Fruit fly (Drosophila melanogaster) whole organism, embryonic: ENCODE results near the gene Tbcc.
A peak's percentile ranks its signal among the peaks of the same experiment; 100 is the strongest.

Source experiments
- Antp ChIP-seq: fragments of 200-800 bp; sonication (Bioruptor generic); optimal IDR thresholded peaks from 3 replicates; lab custom pipeline; 2016; ENCODE audit warnings: missing biosample characterization, missing genetic modification characterization
- Atf6 ChIP-seq: fragments of 200-800 bp; sonication (Bioruptor generic); IDR thresholded peaks from 2 replicates; pipeline ENCODE4 v1.3.6; 2022; ENCODE audit warnings: missing biosample characterization, missing genetic modification characterization
- Blimp-1 ChIP-seq: fragments of 200-800 bp; sonication (Bioruptor generic); optimal IDR thresholded peaks from 3 replicates; lab custom pipeline; 2018; ENCODE audit warnings: missing biosample characterization, missing genetic modification characterization, mild to moderate bottlenecking, moderate library complexity, missing genetic modification reagents
- Bteb2 ChIP-seq: fragments of 200-800 bp; sonication (Bioruptor generic); optimal IDR thresholded peaks from 2 replicates; lab custom pipeline; 2016; ENCODE audit warnings: missing biosample characterization, missing genetic modification characterization
- CG10979 ChIP-seq: fragments of 200-800 bp; sonication (Bioruptor generic); optimal IDR thresholded peaks from 2 replicates; lab custom pipeline; 2018; ENCODE audit warnings: missing biosample characterization, mild to moderate bottlenecking, missing genetic modification characterization, moderate library complexity
- CG11247 ChIP-seq: fragments of 200-800 bp; sonication (Bioruptor generic); IDR thresholded peaks from 2 replicates; pipeline ENCODE4 v1.3.6; 2022; ENCODE audit warnings: missing biosample characterization, missing genetic modification characterization
- CG12391 ChIP-seq: fragments of 200-800 bp; sonication (Bioruptor generic); optimal IDR thresholded peaks from 3 replicates; lab custom pipeline; 2018; ENCODE audit warnings: missing biosample characterization, mild to moderate bottlenecking, missing genetic modification characterization, moderate library complexity
- CG13775 ChIP-seq: fragments of 200-800 bp; sonication (Bioruptor generic); optimal IDR thresholded peaks from 3 replicates; lab custom pipeline; 2017; ENCODE audit warnings: missing biosample characterization, mild to moderate bottlenecking, missing genetic modification characterization
- CG14710 ChIP-seq: fragments of 200-800 bp; sonication (Bioruptor generic); optimal IDR thresholded peaks from 3 replicates; lab custom pipeline; 2019; ENCODE audit warnings: missing biosample characterization, mild to moderate bottlenecking, missing genetic modification characterization, moderate library complexity
- CG17328 ChIP-seq: fragments of 200-800 bp; sonication (Bioruptor generic); IDR thresholded peaks from 2 replicates; pipeline ENCODE4 v1.3.6; 2022; ENCODE audit warnings: missing biosample characterization, missing genetic modification characterization
- CG17829 ChIP-seq: fragments of 200-800 bp; optimal IDR thresholded peaks from 2 replicates; lab custom pipeline; 2019; ENCODE audit warnings: missing biosample characterization, mild to moderate bottlenecking, missing genetic modification characterization, moderate library complexity
- CG32532 ChIP-seq: fragments of 200-800 bp; sonication (Bioruptor generic); IDR thresholded peaks from 2 replicates; pipeline ENCODE4 v1.3.6; 2022; ENCODE audit warnings: missing biosample characterization, missing genetic modification characterization
- CG4424 ChIP-seq: fragments of 200-800 bp; sonication (Bioruptor generic); optimal IDR thresholded peaks from 3 replicates; lab custom pipeline; 2016; ENCODE audit warnings: missing biosample characterization, missing genetic modification characterization
- CG7556 ChIP-seq: fragments of 200-800 bp; sonication (Bioruptor generic); optimal IDR thresholded peaks from 2 replicates; lab custom pipeline; 2017; ENCODE audit warnings: missing biosample characterization, mild to moderate bottlenecking, missing genetic modification characterization
- CG8924 ChIP-seq: fragments of 200-800 bp; optimal IDR thresholded peaks from 3 replicates; lab custom pipeline; 2019; ENCODE audit warnings: missing biosample characterization, mild to moderate bottlenecking, missing genetic modification characterization, moderate library complexity
- CG9437 ChIP-seq: fragments of 200-800 bp; sonication (Bioruptor generic); optimal IDR thresholded peaks from 2 replicates; lab custom pipeline; 2018; ENCODE audit warnings: missing biosample characterization, mild to moderate bottlenecking, missing genetic modification characterization
- CG9609 ChIP-seq: fragments of 200-800 bp; sonication (Bioruptor generic); optimal IDR thresholded peaks from 3 replicates; lab custom pipeline; 2016; ENCODE audit warnings: missing biosample characterization, missing genetic modification characterization
- CHES-1-like ChIP-seq: fragments of 200-800 bp; sonication (Bioruptor generic); optimal IDR thresholded peaks from 2 replicates; lab custom pipeline; 2016; ENCODE audit warnings: missing biosample characterization, missing genetic modification characterization
- Chrac-16 ChIP-seq: fragments of 200-800 bp; sonication (Bioruptor generic); optimal IDR thresholded peaks from 3 replicates; lab custom pipeline; 2016; ENCODE audit warnings: missing biosample characterization, missing genetic modification characterization
- D19B ChIP-seq: fragments of 200-800 bp; sonication (Bioruptor generic); optimal IDR thresholded peaks from 2 replicates; lab custom pipeline; 2017; ENCODE audit warnings: missing biosample characterization, mild to moderate bottlenecking, missing genetic modification characterization
- E2f2 ChIP-seq: fragments of 200-800 bp; sonication (Bioruptor generic); IDR thresholded peaks from 2 replicates; pipeline ENCODE4 v1.3.6; 2022; ENCODE audit warnings: missing biosample characterization, missing genetic modification characterization
- NFAT ChIP-seq: fragments of 200-800 bp; sonication (Bioruptor generic); IDR thresholded peaks from 2 replicates; pipeline ENCODE4 v1.3.6; 2022; ENCODE audit warnings: missing biosample characterization, missing genetic modification characterization
- Nf-YA ChIP-seq: fragments of 200-800 bp; sonication (Bioruptor generic); IDR thresholded peaks from 2 replicates; pipeline ENCODE4 v1.3.6; 2022; ENCODE audit warnings: missing biosample characterization, missing genetic modification characterization
- Pdp1 ChIP-seq, 2 experiments: fragments of 200-800 bp; sonication (Bioruptor generic); optimal IDR thresholded peaks; 3 replicates each; lab custom pipeline; 2016; ENCODE audit warnings: missing biosample characterization in 2 of 2, missing genetic modification characterization in 2 of 2, mild to moderate bottlenecking in 1 of 2, moderate library complexity in 1 of 2
- Side ChIP-seq: fragments of 200-800 bp; sonication (Bioruptor generic); optimal IDR thresholded peaks from 2 replicates; lab custom pipeline; 2016; ENCODE audit warnings: missing biosample characterization, missing genetic modification characterization
- Sox102F ChIP-seq: fragments of 200-800 bp; sonication (Bioruptor generic); optimal IDR thresholded peaks from 2 replicates; lab custom pipeline; 2018; ENCODE audit warnings: missing biosample characterization, mild to moderate bottlenecking, missing genetic modification characterization, moderate library complexity
- Stat92E ChIP-seq, 3 experiments: fragments of >200 bp in 2 of 3; fragments of 200-800 bp in 1 of 3; sonication (Bioruptor generic) in 1 of 3; optimal IDR thresholded peaks; 2 replicates each; lab custom pipeline; 2017 to 2019; ENCODE audit warnings: missing biosample characterization in 3 of 3, missing genetic modification characterization in 3 of 3, mild to moderate bottlenecking in 1 of 3, moderate library complexity in 1 of 3
- Xrp1 ChIP-seq: fragments of 200-800 bp; sonication (Bioruptor generic); IDR thresholded peaks from 2 replicates; pipeline ENCODE4 v1.3.6; 2022; ENCODE audit warnings: missing biosample characterization, missing genetic modification characterization
- ab ChIP-seq: fragments of 200-800 bp; sonication (Bioruptor generic); optimal IDR thresholded peaks from 2 replicates; lab custom pipeline; 2016; ENCODE audit warnings: missing biosample characterization, missing genetic modification characterization
- al ChIP-seq: fragments of 200-800 bp; sonication (Bioruptor generic); IDR thresholded peaks from 2 replicates; pipeline ENCODE4 v1.3.6; 2022; ENCODE audit warnings: missing biosample characterization, missing genetic modification characterization
- az2 ChIP-seq: fragments of 200-800 bp; sonication (Bioruptor generic); optimal IDR thresholded peaks from 3 replicates; lab custom pipeline; 2016; ENCODE audit warnings: missing biosample characterization, missing genetic modification characterization
- chif ChIP-seq, 2 experiments: fragments of 200-800 bp; sonication (Bioruptor generic); optimal IDR thresholded peaks; 3 replicates each; lab custom pipeline; 2016; ENCODE audit warnings: missing biosample characterization in 2 of 2, missing genetic modification characterization in 2 of 2
- dmrt11E ChIP-seq: fragments of 200-800 bp; sonication (Bioruptor generic); optimal IDR thresholded peaks from 3 replicates; lab custom pipeline; 2018; ENCODE audit warnings: missing biosample characterization, mild to moderate bottlenecking, missing genetic modification characterization, moderate library complexity
- dysf ChIP-seq: fragments of 200-800 bp; sonication (Bioruptor generic); IDR thresholded peaks from 3 replicates; pipeline ENCODE4 v1.3.6; 2022; ENCODE audit warnings: missing biosample characterization, missing genetic modification characterization
- gsb-n ChIP-seq: fragments of 200-800 bp; sonication (Bioruptor generic); optimal IDR thresholded peaks from 3 replicates; lab custom pipeline; 2018; ENCODE audit warnings: missing biosample characterization, mild to moderate bottlenecking, missing genetic modification characterization
- ham ChIP-seq: fragments of 200-800 bp; sonication (Bioruptor generic); IDR thresholded peaks from 2 replicates; pipeline ENCODE4 v1.3.6; 2022; ENCODE audit warnings: missing biosample characterization, missing genetic modification characterization
- jumu ChIP-seq: fragments of 200-800 bp; sonication (Bioruptor generic); optimal IDR thresholded peaks from 3 replicates; lab custom pipeline; 2016; ENCODE audit warnings: missing biosample characterization, missing genetic modification characterization
- kni ChIP-seq: fragments of 200-800 bp; sonication (Bioruptor generic); optimal IDR thresholded peaks from 3 replicates; lab custom pipeline; 2017; ENCODE audit warnings: mild to moderate bottlenecking, missing biosample characterization, missing genetic modification reagents, missing genetic modification characterization
- nmo ChIP-seq: fragments of 200-800 bp; sonication (Bioruptor generic); optimal IDR thresholded peaks from 2 replicates; lab custom pipeline; 2018; ENCODE audit warnings: missing biosample characterization, mild to moderate bottlenecking, missing genetic modification characterization, moderate library complexity
- pho ChIP-seq: fragments of 200-800 bp; sonication (Bioruptor generic); optimal IDR thresholded peaks from 2 replicates; lab custom pipeline; 2016; ENCODE audit warnings: missing biosample characterization, missing genetic modification characterization
- row ChIP-seq: fragments of 200-800 bp; sonication (Bioruptor generic); IDR thresholded peaks from 3 replicates; pipeline ENCODE4 v1.3.6; 2022; ENCODE audit warnings: missing biosample characterization, missing genetic modification characterization
- sens ChIP-seq: fragments of 200-800 bp; sonication (Bioruptor generic); peaks from one replicate; lab custom pipeline; 2016; ENCODE audit warnings: missing biosample characterization, missing genetic modification characterization
- zfh2 ChIP-seq: fragments of 200-800 bp; sonication (Bioruptor generic); optimal IDR thresholded peaks from 2 replicates; lab custom pipeline; 2016; ENCODE audit warnings: missing biosample characterization, missing genetic modification characterization

Tbcc gene

DNA sequence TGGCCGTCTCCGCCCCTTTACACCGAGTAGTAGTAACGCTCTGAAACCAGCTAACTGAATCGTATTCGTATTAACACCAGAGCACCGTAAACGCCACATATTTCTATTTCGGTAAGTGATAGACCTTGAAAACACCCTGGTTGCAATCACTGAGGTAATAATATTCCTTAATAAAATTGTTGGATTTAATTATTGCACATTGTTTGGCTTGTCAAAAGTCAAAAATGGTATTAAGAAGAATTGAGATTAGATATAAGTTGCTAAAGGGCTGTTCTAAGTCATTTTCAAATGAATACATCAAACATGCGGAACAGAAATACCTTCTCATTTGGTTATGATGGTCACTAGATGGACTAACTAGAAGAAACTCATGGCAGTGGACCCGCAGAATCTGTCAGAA lies 31.2 kb upstream of the Tbcc start (continued):
- TF ChIP-seq Nf-YA (GFP tag; lab: Robert Waterston, UW) = no peak
- peak; percentile 34; the same call in 1 of the 2 replicates for TF ChIP-seq CG11247
- peak; percentile 37; the same call in 1 of the 3 replicates for TF ChIP-seq dysf (GFP tag; lab: Robert Waterston, UW)
- peak; percentile 16 for TF ChIP-seq Sox102F (GFP tag; lab: Kevin White, UChicago)
- TF ChIP-seq Antp = no peak
- TF ChIP-seq CG9437 (GFP tag; lab: Kevin White, UChicago) = peak; percentile 12
- TF ChIP-seq dmrt11E (tag; lab: Kevin White, UChicago) = peak; percentile 34
- peak; percentile 31 for TF ChIP-seq Blimp-1 (GFP tag; lab: Kevin White, UChicago)
- TF ChIP-seq CG7556 (GFP tag; lab: Kevin White, UChicago) = peak; percentile 3
- TF ChIP-seq kni (GFP tag; lab: Kevin White, UChicago) = peak; percentile 16
- TF ChIP-seq D19B (GFP tag; lab: Kevin White, UChicago) = peak; percentile 94
- TF ChIP-seq Atf6 (GFP tag; lab: Robert Waterston, UW) = 0 out of 2 replicates have a peak, but pooled peaks have one; percentile 18
- peak; percentile 42 for TF ChIP-seq CG12391
- TF ChIP-seq CG17829 (tag; lab: Kevin White, UChicago) = peak; percentile 32
- no peak for TF ChIP-seq ham (GFP tag; lab: Robert Waterston, UW)
- peak; percentile 44 for TF ChIP-seq gsb-n (tag; lab: Kevin White, UChicago)
- peak; percentile 57; the same call in 2 of the 3 replicates for TF ChIP-seq row (GFP tag; lab: Robert Waterston, UW)
- 0 out of 2 replicates have a peak, but pooled peaks have one; percentile 22 for TF ChIP-seq CG17328 (GFP tag; lab: Robert Waterston, UW)
- no peak for TF ChIP-seq E2f2
- peak; percentile 17; the same call in 1 of the 2 replicates for TF ChIP-seq Xrp1 (GFP tag; lab: Robert Waterston, UW)
- TF ChIP-seq CG13775 (GFP tag; lab: Kevin White, UChicago) = peak; percentile 18
- TF ChIP-seq jumu (GFP tag; lab: Kevin White, UChicago) = peak; percentile 20
- peak; percentile 26; the same call in 1 of the 2 replicates for TF ChIP-seq NFAT (GFP tag; lab: Robert Waterston, UW)
- TF ChIP-seq CG9609 = no peak
- peak; percentile 48 for TF ChIP-seq CG10979
- TF ChIP-seq CHES-1-like (GFP tag; lab: Kevin White, UChicago) = peak; percentile 4
- TF ChIP-seq Bteb2 = no peak
- peak; percentile 1 for TF ChIP-seq pho (GFP tag; lab: Kevin White, UChicago)
- peak; percentile 6 for TF ChIP-seq ab (GFP tag; lab: Kevin White, UChicago)
- TF ChIP-seq CG14710 = peak; percentile 1
- peak; percentile 22 for TF ChIP-seq nmo
- TF ChIP-seq Side (GFP tag; lab: Kevin White, UChicago) = peak; percentile 2
- peak in 1 of 2 experiments; percentile 11 for TF ChIP-seq Pdp1 (GFP tag; optimal IDR thresholded peaks at IDR 0.05; lab: Kevin White, UChicago)
- TF ChIP-seq az2 (GFP tag; lab: Kevin White, UChicago) = no peak
- TF ChIP-seq CG8924 (tag; lab: Kevin White, UChicago) = peak; percentile 38
- TF ChIP-seq CG4424 (GFP tag; lab: Kevin White, UChicago) = no peak
- peak in 1 of 2 experiments; percentile 22 for TF ChIP-seq chif (GFP tag; optimal IDR thresholded peaks at IDR 0.05; lab: Kevin White, UChicago)
- peak; percentile 10 for TF ChIP-seq zfh2 (GFP tag; lab: Kevin White, UChicago)
- TF ChIP-seq CG32532 (GFP tag; lab: Robert Waterston, UW) = peak; percentile 26; the same call in 1 of the 2 replicates
- 0 out of 2 replicates have a peak, but pooled peaks have one; percentile 47 for TF ChIP-seq al (GFP tag; lab: Robert Waterston, UW)
- TF ChIP-seq sens (GFP tag; lab: Kevin White, UChicago) = peak; percentile 60
- peak; percentile 9 for TF ChIP-seq Chrac-16
- no peak for TF ChIP-seq Stat92E (GFP tag; optimal IDR thresholded peaks at IDR 0.05; lab: Kevin White, UChicago)
